Fruit fly (Drosophila melanogaster): ENCODE measurements around the gene abo.

dm6 chr2L:11022804-11023203, 47.7 kb upstream of the abo start:
- TF ChIP-seq CG8478 (optimal IDR thresholded peaks at IDR 0.05), result no peak
- TF ChIP-seq pan (optimal IDR thresholded peaks at IDR 0.05), result no peak
- no peak for TF ChIP-seq EcR (GFP tag; optimal IDR thresholded peaks at IDR 0.05)
- no peak for TF ChIP-seq psq (optimal IDR thresholded peaks at IDR 0.05)

Data from whole organism.